Worm (Caenorhabditis elegans): ENCODE data around the gene C36E6.2.

C36E6.2 gene

ce11 chrX:17468483-17468882 lies 17.0 kb downstream of the C36E6.2 start (continued):
- TF ChIP-seq snpc-3.4 (tag; optimal IDR thresholded peaks at IDR 0.05), result no peak

ce11 chrX:17471703-17472102 lies 20.2 kb downstream of the C36E6.2 start:
- TF ChIP-seq nfya-1 (tag; optimal IDR thresholded peaks at IDR 0.05; ENCODE audit: borderline replicate concordance, insufficient read depth) (no peak), dox-1 (GFP tag; IDR thresholded peaks at IDR 0.05) (peak; percentile 25; the same call in 1 of the 2 replicates), F57C9.4 (tag; optimal IDR thresholded peaks at IDR 0.05) (no peak), madf-10 (tag; optimal IDR thresholded peaks at IDR 0.05) (no peak), ztf-28 (GFP tag; IDR thresholded peaks at IDR 0.05) (no peak), ekl-4 (GFP tag; IDR thresholded peaks at IDR 0.05) (0 out of 2 replicates have a peak, but pooled peaks have one; percentile 37), nhr-80 (tag; optimal IDR thresholded peaks at IDR 0.05) (peak; percentile 64), let-607 (tag; optimal IDR thresholded peaks at IDR 0.05) (no peak), cebp-1 (GFP tag; IDR thresholded peaks at IDR 0.05) (no peak), cebp-1 (tag; optimal IDR thresholded peaks at IDR 0.05) (peak; percentile 26), K12H6.12 (tag; optimal IDR thresholded peaks at IDR 0.05) (peak; percentile 6)

- TF ChIP-seq F52B5.7 (tag; optimal IDR thresholded peaks at IDR 0.05) (no peak), tbp1 (GFP tag; optimal IDR thresholded peaks at IDR 0.05) (peak; percentile 6), B0336.3 (GFP tag; IDR thresholded peaks at IDR 0.05) (no peak), cebp-1 (GFP tag; IDR thresholded peaks at IDR 0.05) (no peak; the same call in 1 of the 2 replicates), cebp-1 (tag; optimal IDR thresholded peaks at IDR 0.05) (peak; percentile 65), nhr-80 (tag; optimal IDR thresholded peaks at IDR 0.05) (peak; percentile 38), dox-1 (GFP tag; IDR thresholded peaks at IDR 0.05) (peak; percentile 45; the same call in 1 of the 2 replicates)
Measured at ce11 chrX:17472917-17473316, 21.4 kb downstream of the C36E6.2 start.

DNA sequence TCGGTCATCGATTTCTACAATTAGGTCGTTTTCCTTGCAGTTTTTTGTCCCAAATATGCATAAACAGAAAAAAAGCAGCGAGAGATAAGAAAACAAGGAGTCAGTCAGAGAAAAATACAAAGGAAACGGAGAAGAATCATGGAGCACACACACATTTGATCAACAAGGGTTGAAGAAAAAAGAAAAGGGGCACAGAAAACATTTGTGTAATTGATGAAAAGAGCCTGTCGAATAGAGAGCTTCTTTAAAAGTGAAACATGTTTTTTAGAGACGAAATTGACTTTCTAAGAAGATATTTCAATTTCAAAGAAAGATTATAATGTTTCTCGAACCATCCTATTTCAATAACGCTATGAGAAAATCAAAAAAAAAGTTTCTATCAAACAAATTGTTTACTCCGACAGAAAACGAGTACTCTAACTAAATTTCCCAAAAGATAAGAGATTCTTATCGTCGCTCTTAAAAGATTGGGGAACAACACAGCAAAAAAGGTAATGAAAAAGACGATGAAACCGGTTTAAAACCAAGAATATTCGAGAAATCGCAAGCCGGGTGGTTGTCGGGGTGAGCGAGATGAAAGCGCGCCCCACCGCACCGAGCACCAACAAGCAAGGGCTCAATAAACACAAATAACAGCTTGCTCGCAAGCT lies 23.2 kb downstream of the C36E6.2 start, which contains the start of gene tps-1:
Gene tps-1 (minus strand): TSS at position 14 of the 650 bp plus-strand sequence.
- no peak for TF ChIP-seq fkh-3 (tag; optimal IDR thresholded peaks at IDR 0.05)
- peak; percentile 20 for TF ChIP-seq lin-40 (tag; optimal IDR thresholded peaks at IDR 0.05)
- no peak for TF ChIP-seq ekl-4 (GFP tag; IDR thresholded peaks at IDR 0.05)
- peak; percentile 6 for TF ChIP-seq K12H6.12 (tag; optimal IDR thresholded peaks at IDR 0.05)
- no peak for TF ChIP-seq zim-3 (tag; optimal IDR thresholded peaks at IDR 0.05)
- TF ChIP-seq nfya-1 (tag; optimal IDR thresholded peaks at IDR 0.05; ENCODE audit: borderline replicate concordance, insufficient read depth), result no peak
- TF ChIP-seq cebp-2 (GFP tag; IDR thresholded peaks at IDR 0.05), result no peak

DNA sequence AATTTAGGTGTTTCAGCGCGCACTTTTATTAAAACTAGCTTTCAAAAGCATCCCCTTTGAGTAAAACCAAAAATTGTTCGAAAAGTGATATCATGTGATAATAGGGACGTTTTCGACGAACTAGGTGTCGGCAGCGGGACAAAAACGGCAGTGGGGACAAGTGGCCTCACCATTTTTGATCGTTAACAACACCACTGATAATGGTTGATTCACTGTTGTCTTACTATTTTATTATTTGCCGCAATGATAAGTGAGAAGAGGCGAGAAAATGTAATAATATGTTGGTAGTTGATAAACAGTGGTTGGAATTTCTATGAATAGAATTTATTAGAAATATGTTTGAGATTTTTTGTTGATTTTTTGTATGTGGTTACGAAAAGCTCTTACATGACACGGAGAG lies 24.5 kb downstream of the C36E6.2 start:
- TF ChIP-seq Y79H2A.3 (GFP tag; conservative IDR thresholded peaks at IDR 0.05) (no peak), nhr-80 (tag; optimal IDR thresholded peaks at IDR 0.05) (peak; percentile 60), K11D2.4 (GFP tag; IDR thresholded peaks at IDR 0.05) (no peak), Y53F4B.3 (GFP tag; IDR thresholded peaks at IDR 0.05) (no peak)

DNA sequence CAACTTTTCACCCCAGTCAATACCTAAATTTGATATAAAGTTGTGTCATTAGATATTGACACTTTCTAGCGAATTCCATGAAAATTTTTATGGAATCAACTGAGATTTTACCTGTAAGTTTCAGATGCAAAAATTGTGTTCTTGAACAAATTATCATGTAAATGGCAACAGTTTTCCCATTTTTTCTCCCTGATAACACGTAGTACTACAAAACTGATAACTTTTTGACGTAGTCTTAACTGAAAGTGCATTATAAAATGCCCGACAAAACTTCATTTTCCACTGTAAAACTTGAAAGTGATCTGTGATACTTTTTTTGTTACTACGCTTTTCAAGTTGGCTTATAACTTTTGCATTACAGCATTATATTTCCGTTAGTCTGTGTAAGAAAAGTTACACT lies 27.2 kb downstream of the C36E6.2 start:
- TF ChIP-seq nfya-2 (GFP tag; IDR thresholded peaks at IDR 0.05), result no peak

- no peak for TF ChIP-seq madf-3 (GFP tag; IDR thresholded peaks at IDR 0.05)
- TF ChIP-seq pha-4 (tag; optimal IDR thresholded peaks at IDR 0.05), result no peak
- no peak for TF ChIP-seq F57A8.1 (GFP tag; optimal IDR thresholded peaks at IDR 0.05)
- TF ChIP-seq Y95B8A.8 (GFP tag; IDR thresholded peaks at IDR 0.05), result 0 out of 2 replicates have a peak, but pooled peaks have one; percentile 29
- TF ChIP-seq ztf-6 (GFP tag; IDR thresholded peaks at IDR 0.05), result no peak
- TF ChIP-seq aptf-2 (GFP tag; conservative IDR thresholded peaks at IDR 0.05), result 0 out of 2 replicates have a peak, but pooled peaks have one; percentile 21
- no peak for TF ChIP-seq B0019.2 (GFP tag; conservative IDR thresholded peaks at IDR 0.05)
- peak; percentile 76 for TF ChIP-seq nhr-80 (tag; optimal IDR thresholded peaks at IDR 0.05)
- TF ChIP-seq sea-2 (GFP tag; IDR thresholded peaks at IDR 0.05), result no peak
- TF ChIP-seq madf-6 (GFP tag; IDR thresholded peaks at IDR 0.05), result no peak
- peak; percentile 37 for TF ChIP-seq F23B12.7 (tag; optimal IDR thresholded peaks at IDR 0.05; ENCODE audit: insufficient read depth)
- TF ChIP-seq Y79H2A.3 (GFP tag; conservative IDR thresholded peaks at IDR 0.05), result no peak
- peak; percentile 91 for TF ChIP-seq K11D2.4 (GFP tag; IDR thresholded peaks at IDR 0.05)
- TF ChIP-seq fkh-3 (tag; optimal IDR thresholded peaks at IDR 0.05), result no peak
- no peak for TF ChIP-seq Y53F4B.3 (GFP tag; IDR thresholded peaks at IDR 0.05)
- peak; percentile 63 for TF ChIP-seq madf-10 (tag; optimal IDR thresholded peaks at IDR 0.05)
Measured at ce11 chrX:17479694-17480574, 28.5 kb downstream of the C36E6.2 start.

All from whole organism, young adult.